Fruit fly (Drosophila melanogaster): ENCODE data around the gene CG2604.

The CG2604 gene

dm6 chr3R:5246950-5247349 lies 23.8 kb upstream of the CG2604 start (continued):
- TF ChIP-seq D19B (GFP tag; optimal IDR thresholded peaks at IDR 0.05), result no peak
- no peak for TF ChIP-seq CG16815 (GFP tag; optimal IDR thresholded peaks at IDR 0.05)
- no peak for TF ChIP-seq CG12071 (GFP tag; optimal IDR thresholded peaks at IDR 0.05)
- no peak for TF ChIP-seq ase (GFP tag; IDR thresholded peaks at IDR 0.05)
- no peak for TF ChIP-seq CG5180 (GFP tag; optimal IDR thresholded peaks at IDR 0.05)
- TF ChIP-seq chinmo (GFP tag; IDR thresholded peaks at IDR 0.05; ENCODE audit: partially characterized antibody), result peak; percentile 93; the same call in 3 of the 4 replicates
- TF ChIP-seq CG18476 (GFP tag; optimal IDR thresholded peaks at IDR 0.05), result no peak
- no peak for TF ChIP-seq pan (optimal IDR thresholded peaks at IDR 0.05)
- no peak for TF ChIP-seq pan (GFP tag; optimal IDR thresholded peaks at IDR 0.05 in 1 of 2, IDR thresholded peaks at IDR 0.05 in 1 of 2)
- TF ChIP-seq kni (GFP tag; optimal IDR thresholded peaks at IDR 0.05), result no peak
- no peak for TF ChIP-seq Dref (GFP tag; IDR thresholded peaks at IDR 0.05)
- no peak for TF ChIP-seq inv (GFP tag; IDR thresholded peaks at IDR 0.05; ENCODE audit: partially characterized antibody)
- no peak for TF ChIP-seq CG31224 (GFP tag; IDR thresholded peaks at IDR 0.05)
- TF ChIP-seq cwo (GFP tag; optimal IDR thresholded peaks at IDR 0.05), result peak; percentile 52
- TF ChIP-seq Sox102F (GFP tag; optimal IDR thresholded peaks at IDR 0.05), result no peak
- no peak for TF ChIP-seq CG12299 (tag; optimal IDR thresholded peaks at IDR 0.05)
- no peak for TF ChIP-seq CTCF (GFP tag; optimal IDR thresholded peaks at IDR 0.05)
- TF ChIP-seq Dip2 (GFP tag; IDR thresholded peaks at IDR 0.05), result no peak
- TF ChIP-seq wor (GFP tag; IDR thresholded peaks at IDR 0.05), result no peak
- TF ChIP-seq pnt (GFP tag; optimal IDR thresholded peaks at IDR 0.05), result no peak
- no peak for TF ChIP-seq CG7271 (tag; optimal IDR thresholded peaks at IDR 0.05)
- TF ChIP-seq Hmr (GFP tag; optimal IDR thresholded peaks at IDR 0.05), result no peak
- no peak for TF ChIP-seq bcd (GFP tag; optimal IDR thresholded peaks at IDR 0.05)
- no peak for TF ChIP-seq amos (GFP tag; IDR thresholded peaks at IDR 0.05; ENCODE audit: partially characterized antibody)
- no peak for TF ChIP-seq tx (GFP tag; optimal IDR thresholded peaks at IDR 0.05)
- TF ChIP-seq tio (GFP tag; optimal IDR thresholded peaks at IDR 0.05), result no peak
- TF ChIP-seq Hr51 (GFP tag; optimal IDR thresholded peaks at IDR 0.05), result no peak
- TF ChIP-seq sd (tag; optimal IDR thresholded peaks at IDR 0.05), result peak; percentile 43
- no peak for TF ChIP-seq trem (tag; optimal IDR thresholded peaks at IDR 0.05)
- TF ChIP-seq nau (GFP tag; optimal IDR thresholded peaks at IDR 0.05), result no peak
- TF ChIP-seq z (GFP tag; IDR thresholded peaks at IDR 0.05), result peak; percentile 62; the same call in 1 of the 3 replicates
- no peak for TF ChIP-seq CG13624 (GFP tag; optimal IDR thresholded peaks at IDR 0.05)
- no peak for TF ChIP-seq sisA (GFP tag; IDR thresholded peaks at IDR 0.05)
- TF ChIP-seq MTF-1 (GFP tag; optimal IDR thresholded peaks at IDR 0.05; ENCODE audit: borderline replicate concordance), result no peak
- TF ChIP-seq CG11085 (GFP tag; IDR thresholded peaks at IDR 0.05), result no peak
- no peak for TF ChIP-seq disco-r (GFP tag; optimal IDR thresholded peaks at IDR 0.05)
- no peak for TF ChIP-seq CG10565 (GFP tag; optimal IDR thresholded peaks at IDR 0.05)
- no peak for TF ChIP-seq caup (GFP tag; optimal IDR thresholded peaks at IDR 0.05; ENCODE audit: severe bottlenecking)
- no peak for TF ChIP-seq Mrtf (GFP tag; IDR thresholded peaks at IDR 0.05)
- TF ChIP-seq CG14014 (GFP tag; IDR thresholded peaks at IDR 0.05), result no peak
- TF ChIP-seq sim (GFP tag; IDR thresholded peaks at IDR 0.05), result no peak
- TF ChIP-seq Stat92E (GFP tag; optimal IDR thresholded peaks at IDR 0.05), result no peak
- TF ChIP-seq jumu (GFP tag; optimal IDR thresholded peaks at IDR 0.05), result no peak
- TF ChIP-seq Usf (GFP tag; optimal IDR thresholded peaks at IDR 0.05), result no peak
- no peak for TF ChIP-seq CoRest (tag; optimal IDR thresholded peaks at IDR 0.05)
- TF ChIP-seq CG11696 (GFP tag; IDR thresholded peaks at IDR 0.05), result no peak
- TF ChIP-seq Side (GFP tag; optimal IDR thresholded peaks at IDR 0.05), result no peak
- peak; percentile 99 for TF ChIP-seq pros (GFP tag; optimal IDR thresholded peaks at IDR 0.05)
- no peak for TF ChIP-seq E2f2 (GFP tag; IDR thresholded peaks at IDR 0.05)
- TF ChIP-seq fu2 (GFP tag; optimal IDR thresholded peaks at IDR 0.05), result no peak
- TF ChIP-seq H15 (GFP tag; IDR thresholded peaks at IDR 0.05), result no peak
- TF ChIP-seq CG7786 (GFP tag; optimal IDR thresholded peaks at IDR 0.05), result no peak
